Fruit fly (Drosophila melanogaster): ENCODE measurements around the gene Lrp4.

Gene Lrp4

DNA sequence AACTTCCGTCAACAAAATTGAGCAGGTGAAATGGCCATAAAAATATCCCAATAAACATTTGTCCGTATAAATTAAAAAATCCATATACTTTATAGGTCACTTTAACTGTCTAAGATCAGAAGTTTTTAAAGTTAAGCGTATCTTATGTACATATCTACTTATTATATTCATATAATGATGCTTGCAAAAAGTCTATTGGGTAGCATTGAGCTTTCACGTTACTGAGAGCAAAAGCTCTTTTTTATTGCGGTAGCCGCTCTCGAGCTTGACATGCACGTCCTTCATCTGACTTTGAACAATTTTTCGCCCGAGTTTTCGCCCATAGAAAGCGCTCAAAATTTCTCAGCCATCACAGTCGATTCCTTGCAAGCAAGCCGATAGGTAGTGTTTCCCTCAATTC lies 42.8 kb upstream of the Lrp4 start, which contains the start of gene Gapdh2 (continued):
- TF ChIP-seq caup (GFP tag; optimal IDR thresholded peaks at IDR 0.05; ENCODE audit: severe bottlenecking) (peak; percentile 100), abd-A (tag; optimal IDR thresholded peaks at IDR 0.05) (peak; percentile 100), phol (tag; optimal IDR thresholded peaks at IDR 0.05) (peak; percentile 97), dpn (GFP tag; optimal IDR thresholded peaks at IDR 0.05) (peak; percentile 98 to 99), disco-r (GFP tag; optimal IDR thresholded peaks at IDR 0.05) (peak; percentile 96), ci (GFP tag; IDR thresholded peaks at IDR 0.05) (peak; percentile 100), CG2712 (tag; optimal IDR thresholded peaks at IDR 0.05) (peak; percentile 99), CG7357 (GFP tag; IDR thresholded peaks at IDR 0.05) (peak; percentile 94), CG6813 (GFP tag; optimal IDR thresholded peaks at IDR 0.05) (peak; percentile 100), Neu2 (GFP tag; optimal IDR thresholded peaks at IDR 0.05; ENCODE audit: borderline replicate concordance) (peak; percentile 81), org-1 (GFP tag; optimal IDR thresholded peaks at IDR 0.05) (peak; percentile 99), CG10431 (GFP tag; optimal IDR thresholded peaks at IDR 0.05) (peak; percentile 98), Ssrp (tag; optimal IDR thresholded peaks at IDR 0.05) (peak; percentile 97), Dbx (GFP tag; IDR thresholded peaks at IDR 0.05) (peak; percentile 99), CG16779 (GFP tag; IDR thresholded peaks at IDR 0.05) (peak; percentile 99), btn (GFP tag; optimal IDR thresholded peaks at IDR 0.05) (peak; percentile 92), CG9797 (GFP tag; optimal IDR thresholded peaks at IDR 0.05) (peak; percentile 64), CG3995 (GFP tag; optimal IDR thresholded peaks at IDR 0.05) (peak; percentile 87), BEAF-32 (GFP tag; optimal IDR thresholded peaks at IDR 0.05) (peak; percentile 38), Jarid2 (GFP tag; optimal IDR thresholded peaks at IDR 0.05) (peak; percentile 95), NC2β (GFP tag; optimal IDR thresholded peaks at IDR 0.05) (peak; percentile 94), maf-S (GFP tag; optimal IDR thresholded peaks at IDR 0.05) (peak; percentile 96), CG6765 (GFP tag; optimal IDR thresholded peaks at IDR 0.05) (peak; percentile 100), CG11085 (GFP tag; IDR thresholded peaks at IDR 0.05) (peak; percentile 98), CG33557 (GFP tag; optimal IDR thresholded peaks at IDR 0.05) (peak; percentile 90), exex (tag; optimal IDR thresholded peaks at IDR 0.05) (peak; percentile 100), CG30020 (tag; optimal IDR thresholded peaks at IDR 0.05) (peak; percentile 90), HmgD (GFP tag; optimal IDR thresholded peaks at IDR 0.05) (peak; percentile 68), Dad (GFP tag; optimal IDR thresholded peaks at IDR 0.05) (peak; percentile 98), CG17829 (tag; optimal IDR thresholded peaks at IDR 0.05) (peak; percentile 99), Ets97D (GFP tag; optimal IDR thresholded peaks at IDR 0.05) (peak; percentile 92), CG16815 (GFP tag; optimal IDR thresholded peaks at IDR 0.05) (peak; percentile 81), CG1792 (GFP tag; optimal IDR thresholded peaks at IDR 0.05) (peak; percentile 94), CG3407 (GFP tag; optimal IDR thresholded peaks at IDR 0.05) (peak; percentile 97), NC2α (GFP tag; optimal IDR thresholded peaks at IDR 0.05) (peak; percentile 90), ATbp (GFP tag; optimal IDR thresholded peaks at IDR 0.05) (peak; percentile 100), CG11695 (GFP tag; IDR thresholded peaks at IDR 0.05) (peak; percentile 100), CG32772 (GFP tag; IDR thresholded peaks at IDR 0.05) (peak; percentile 98), HLH4C (GFP tag; IDR thresholded peaks at IDR 0.05; ENCODE audit: partially characterized antibody) (no peak), CG8089 (GFP tag; optimal IDR thresholded peaks at IDR 0.05) (peak; percentile 90), CG10267 (tag; optimal IDR thresholded peaks at IDR 0.05) (peak; percentile 98), CG10274 (GFP tag; optimal IDR thresholded peaks at IDR 0.05) (peak; percentile 95), ewg (GFP tag; optimal IDR thresholded peaks at IDR 0.05) (peak; percentile 97), Bgb (GFP tag; IDR thresholded peaks at IDR 0.05; ENCODE audit: partially characterized antibody) (0 out of 2 replicates have a peak, but pooled peaks have one; percentile 9), prd (optimal IDR thresholded peaks at IDR 0.05) (no peak), prd (GFP tag; IDR thresholded peaks at IDR 0.05) (peak; percentile 98), NfI (GFP tag; optimal IDR thresholded peaks at IDR 0.05) (peak; percentile 99), Vsx1 (GFP tag; optimal IDR thresholded peaks at IDR 0.05) (peak; percentile 97), CG17912 (GFP tag; optimal IDR thresholded peaks at IDR 0.05) (peak; percentile 100), Bteb2 (GFP tag; optimal IDR thresholded peaks at IDR 0.05) (peak; percentile 99)
